Worm (Caenorhabditis elegans): ENCODE results near the gene M199.2.

DNA sequence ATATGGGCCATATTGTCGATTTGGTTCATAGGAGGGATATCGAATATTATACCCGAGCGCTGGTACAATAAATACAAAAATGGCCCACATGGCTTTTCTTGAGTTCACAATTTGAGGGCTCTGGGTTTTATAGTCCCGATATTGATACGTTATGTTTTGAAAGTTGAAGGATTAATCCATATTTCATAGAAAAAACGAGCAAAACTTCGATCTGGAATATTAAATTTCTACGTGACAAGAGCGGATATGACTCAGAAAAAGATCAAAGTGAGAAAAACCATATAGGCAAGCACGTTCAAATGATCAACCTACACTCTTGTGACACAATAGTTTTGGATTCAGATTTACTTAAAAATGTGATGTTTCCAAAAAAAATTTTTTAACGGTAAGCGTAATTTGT lies 23.1 kb downstream of the M199.2 start, which contains the start of gene col-135:
- TF ChIP-seq him-1 (tag; optimal IDR thresholded peaks at IDR 0.05) (no peak), W03F9.2 (tag; optimal IDR thresholded peaks at IDR 0.05) (no peak)

Measured in whole organism, L4/young adult.